Worm (Caenorhabditis elegans): ENCODE results near the gene fce-2.

fce-2 gene

ce11 chrV:20457155-20457554, 32.1 kb downstream of the fce-2 start:
- TF ChIP-seq nfya-1 (tag; optimal IDR thresholded peaks at IDR 0.05), result peak; percentile 17
- peak; percentile 7 for TF ChIP-seq unc-55 (GFP tag; optimal IDR thresholded peaks at IDR 0.05)
- TF ChIP-seq ama-1 (optimal IDR thresholded peaks at IDR 0.05), result no peak
- no peak for TF ChIP-seq C38D4.7 (GFP tag; optimal IDR thresholded peaks at IDR 0.05)
- no peak for TF ChIP-seq zip-5 (tag; optimal IDR thresholded peaks at IDR 0.05)
- no peak for TF ChIP-seq gmeb-2 (tag; optimal IDR thresholded peaks at IDR 0.05)
- no peak for TF ChIP-seq ceh-19 (GFP tag; optimal IDR thresholded peaks at IDR 0.05)
- no peak for TF ChIP-seq ttx-3 (tag; optimal IDR thresholded peaks at IDR 0.05)
- TF ChIP-seq ceh-31 (tag; optimal IDR thresholded peaks at IDR 0.05), result peak; percentile 10
- peak; percentile 22 for TF ChIP-seq tbx-2 (tag; optimal IDR thresholded peaks at IDR 0.05)
- TF ChIP-seq unc-3 (GFP tag; conservative IDR thresholded peaks at IDR 0.05), result no peak
- no peak for TF ChIP-seq unc-3 (tag; optimal IDR thresholded peaks at IDR 0.05)
- peak; percentile 35 for TF ChIP-seq hlh-30 (tag; optimal IDR thresholded peaks at IDR 0.05; ENCODE audit: insufficient read depth)
- no peak for TF ChIP-seq madf-2 (tag; optimal IDR thresholded peaks at IDR 0.05)
- peak; percentile 83 for TF ChIP-seq ceh-48 (tag; optimal IDR thresholded peaks at IDR 0.05)
- no peak for TF ChIP-seq syd-9 (tag; optimal IDR thresholded peaks at IDR 0.05)

ce11 chrV:20460808-20461207, 35.7 kb downstream of the fce-2 start, which contains the start of gene B0250.18:
Gene B0250.18, minus strand, starts transcription at chrV:20460908.
- TF ChIP-seq odd-2 (tag; optimal IDR thresholded peaks at IDR 0.05) (no peak), nfya-1 (tag; optimal IDR thresholded peaks at IDR 0.05) (no peak), pha-2 (tag; optimal IDR thresholded peaks at IDR 0.05) (no peak), sox-4 (tag; optimal IDR thresholded peaks at IDR 0.05) (no peak), ttx-3 (tag; optimal IDR thresholded peaks at IDR 0.05) (no peak), unc-55 (GFP tag; optimal IDR thresholded peaks at IDR 0.05) (no peak), elt-4 (tag; optimal IDR thresholded peaks at IDR 0.05) (no peak)

ce11 chrV:20464778-20465177, 39.7 kb downstream of the fce-2 start:
- no peak for TF ChIP-seq elt-4 (tag; optimal IDR thresholded peaks at IDR 0.05)
- no peak for TF ChIP-seq madf-2 (tag; optimal IDR thresholded peaks at IDR 0.05)
- TF ChIP-seq tbx-2 (tag; optimal IDR thresholded peaks at IDR 0.05), result no peak
- TF ChIP-seq dve-1 (tag; optimal IDR thresholded peaks at IDR 0.05), result no peak
- TF ChIP-seq T23F11.4 (GFP tag; optimal IDR thresholded peaks at IDR 0.05), result no peak
- TF ChIP-seq che-1 (tag; optimal IDR thresholded peaks at IDR 0.05), result no peak
- no peak for TF ChIP-seq elt-2 (tag; optimal IDR thresholded peaks at IDR 0.05)
- no peak for TF ChIP-seq hlh-6 (tag; optimal IDR thresholded peaks at IDR 0.05)
- peak; percentile 80 for TF ChIP-seq ceh-48 (tag; optimal IDR thresholded peaks at IDR 0.05)
- TF ChIP-seq ceh-18 (tag; optimal IDR thresholded peaks at IDR 0.05), result no peak
- peak; percentile 41 for TF ChIP-seq unc-55 (GFP tag; optimal IDR thresholded peaks at IDR 0.05)
- TF ChIP-seq ceh-31 (tag; optimal IDR thresholded peaks at IDR 0.05), result peak; percentile 49
- no peak for TF ChIP-seq mec-3 (tag; optimal IDR thresholded peaks at IDR 0.05; ENCODE audit: borderline replicate concordance)
- TF ChIP-seq nhr-11 (tag; optimal IDR thresholded peaks at IDR 0.05), result no peak
- TF ChIP-seq ttx-3 (tag; optimal IDR thresholded peaks at IDR 0.05), result no peak
- no peak for TF ChIP-seq syd-9 (tag; optimal IDR thresholded peaks at IDR 0.05)
- TF ChIP-seq ceh-22 (tag; optimal IDR thresholded peaks at IDR 0.05), result no peak
- peak; percentile 12 for TF ChIP-seq nfya-1 (tag; optimal IDR thresholded peaks at IDR 0.05)
- no peak for TF ChIP-seq pha-4 (tag; optimal IDR thresholded peaks at IDR 0.05)
- TF ChIP-seq ceh-34 (tag; optimal IDR thresholded peaks at IDR 0.05), result no peak
- no peak for TF ChIP-seq C08G9.2 (tag; optimal IDR thresholded peaks at IDR 0.05)
- TF ChIP-seq hlh-13 (GFP tag; optimal IDR thresholded peaks at IDR 0.05), result no peak
- TF ChIP-seq nhr-232 (tag; optimal IDR thresholded peaks at IDR 0.05), result no peak
- TF ChIP-seq pqm-1 (tag; optimal IDR thresholded peaks at IDR 0.05), result no peak
- TF ChIP-seq ama-1 (optimal IDR thresholded peaks at IDR 0.05), result no peak
- TF ChIP-seq pros-1 (tag; optimal IDR thresholded peaks at IDR 0.05), result no peak
- no peak for TF ChIP-seq lim-6 (tag; optimal IDR thresholded peaks at IDR 0.05)
- TF ChIP-seq K09A11.1 (tag; optimal IDR thresholded peaks at IDR 0.05; ENCODE audit: insufficient read depth), result no peak
- peak; percentile 40 for TF ChIP-seq hlh-30 (tag; optimal IDR thresholded peaks at IDR 0.05; ENCODE audit: insufficient read depth)
- no peak for TF ChIP-seq ztf-16 (tag; optimal IDR thresholded peaks at IDR 0.05)
- TF ChIP-seq unc-86 (tag; optimal IDR thresholded peaks at IDR 0.05), result no peak
- TF ChIP-seq Y22D7AL.16 (tag; optimal IDR thresholded peaks at IDR 0.05), result no peak
- TF ChIP-seq fkh-10 (GFP tag; optimal IDR thresholded peaks at IDR 0.05), result no peak
- TF ChIP-seq unc-42 (tag; optimal IDR thresholded peaks at IDR 0.05), result peak; percentile 2

Measured in whole organism, late embryonic.